Worm (Caenorhabditis elegans): ENCODE measurements around the gene srv-22.

The srv-22 gene

DNA sequence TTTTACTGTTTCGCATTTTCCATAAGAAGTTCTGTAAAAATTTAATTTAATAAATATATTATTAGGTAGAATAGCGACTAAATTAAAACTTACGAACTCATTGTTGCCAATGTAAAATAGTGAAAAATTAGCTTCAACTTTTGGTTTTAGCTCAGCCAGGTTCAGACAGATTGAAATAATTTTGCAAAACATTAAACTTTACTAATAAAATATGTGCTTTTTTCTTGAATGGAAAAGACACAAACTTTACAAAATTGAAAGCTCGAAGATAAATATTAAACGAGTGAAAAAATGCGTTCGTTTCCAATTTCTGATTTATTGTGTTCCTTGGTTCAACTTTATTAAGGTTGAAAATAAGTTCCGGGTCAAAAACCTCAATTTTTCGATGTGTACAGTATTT, at the start of gene srv-22:
Gene srv-22 (minus strand): TSS at position 101 of the 400 bp plus-strand sequence.
- no peak for TF ChIP-seq him-1 (tag; optimal IDR thresholded peaks at IDR 0.05)
- TF ChIP-seq dao-5 (tag; optimal IDR thresholded peaks at IDR 0.05), result no peak
- TF ChIP-seq W03F9.2 (tag; optimal IDR thresholded peaks at IDR 0.05), result no peak

DNA sequence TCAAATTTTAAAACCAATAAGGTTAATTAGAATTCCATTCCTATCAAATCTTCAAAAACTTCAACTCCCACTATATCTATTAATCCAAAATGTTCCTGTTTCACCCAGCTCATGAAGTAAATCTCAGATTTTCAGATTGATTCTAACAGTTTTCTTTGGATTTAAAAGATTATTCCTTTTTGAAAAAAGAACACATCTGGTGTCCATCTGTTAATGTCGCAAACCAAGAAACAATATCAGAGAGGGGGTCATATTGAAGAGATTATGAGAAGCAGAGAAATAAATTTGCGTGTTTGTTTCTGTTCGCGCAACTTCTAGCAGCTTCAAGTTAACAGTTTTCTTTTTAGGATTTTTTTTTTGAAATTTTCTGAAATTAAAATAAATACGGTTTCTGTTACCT, 49.2 kb upstream of the srv-22 start:
- TF ChIP-seq W03F9.2 (tag; optimal IDR thresholded peaks at IDR 0.05) (no peak), him-1 (tag; optimal IDR thresholded peaks at IDR 0.05) (no peak), dao-5 (tag; optimal IDR thresholded peaks at IDR 0.05) (no peak)

DNA sequence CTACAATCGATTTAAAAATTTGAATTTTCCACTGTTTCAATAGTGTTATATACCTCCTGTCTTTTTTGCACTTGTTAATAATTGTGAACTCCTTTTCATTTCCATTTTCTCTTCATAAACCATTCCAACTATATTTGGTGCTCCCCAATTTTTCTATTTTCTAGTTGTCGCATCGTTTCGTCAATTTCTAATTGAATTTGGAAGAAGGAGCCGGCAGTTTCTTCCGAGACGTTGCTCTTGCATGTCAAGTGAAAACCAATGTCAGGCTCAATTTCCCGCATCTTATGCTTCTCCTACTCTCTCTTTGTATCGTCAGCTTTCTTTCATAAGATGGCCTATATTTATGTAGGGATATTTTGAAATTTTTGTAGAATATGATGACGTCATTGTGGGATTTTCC, 48.1 kb upstream of the srv-22 start:
- TF ChIP-seq him-1 (tag; optimal IDR thresholded peaks at IDR 0.05), result no peak
- no peak for TF ChIP-seq W03F9.2 (tag; optimal IDR thresholded peaks at IDR 0.05)
- TF ChIP-seq dao-5 (tag; optimal IDR thresholded peaks at IDR 0.05), result no peak

DNA sequence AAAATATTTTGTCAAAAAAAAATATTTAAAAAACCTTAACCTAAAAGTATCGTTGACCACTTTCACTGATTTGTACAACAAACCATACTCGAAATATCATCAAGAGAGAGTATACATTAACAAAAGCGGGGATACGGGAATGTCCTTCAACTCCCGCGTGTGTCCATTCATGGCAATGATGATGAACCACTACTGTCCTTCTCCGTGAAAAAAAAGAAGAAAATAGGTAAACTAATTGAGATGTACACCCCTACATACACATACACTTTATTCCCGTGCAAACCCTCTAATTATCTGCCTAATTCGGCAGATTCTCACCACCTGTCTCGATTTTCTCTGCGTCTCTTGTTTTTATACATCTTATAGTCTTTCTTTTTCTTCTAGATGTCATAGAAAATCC, 46.9 kb upstream of the srv-22 start:
- TF ChIP-seq W03F9.2 (tag; optimal IDR thresholded peaks at IDR 0.05) (no peak), him-1 (tag; optimal IDR thresholded peaks at IDR 0.05) (no peak), dao-5 (tag; optimal IDR thresholded peaks at IDR 0.05) (no peak)

DNA sequence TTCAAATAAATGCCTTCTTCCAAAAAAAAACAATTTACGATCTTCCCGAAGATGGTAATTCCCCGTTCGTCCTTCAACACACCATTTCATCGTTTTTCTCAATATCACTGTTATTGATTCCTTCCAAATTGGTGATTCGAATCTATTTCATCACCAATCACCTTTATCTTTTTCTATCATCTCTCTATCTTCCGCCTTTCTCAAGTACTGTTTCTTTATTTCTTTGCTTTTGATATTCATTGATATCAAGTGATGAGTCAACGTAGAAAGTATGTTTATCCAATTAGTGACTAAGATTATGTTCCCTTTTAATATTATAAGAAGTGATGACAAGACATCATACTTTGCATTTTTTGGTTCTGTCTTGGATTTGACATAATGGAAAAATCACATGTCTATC, 44.5 kb upstream of the srv-22 start:
- no peak for TF ChIP-seq him-1 (tag; optimal IDR thresholded peaks at IDR 0.05)
- no peak for TF ChIP-seq dao-5 (tag; optimal IDR thresholded peaks at IDR 0.05)
- no peak for TF ChIP-seq W03F9.2 (tag; optimal IDR thresholded peaks at IDR 0.05)

DNA sequence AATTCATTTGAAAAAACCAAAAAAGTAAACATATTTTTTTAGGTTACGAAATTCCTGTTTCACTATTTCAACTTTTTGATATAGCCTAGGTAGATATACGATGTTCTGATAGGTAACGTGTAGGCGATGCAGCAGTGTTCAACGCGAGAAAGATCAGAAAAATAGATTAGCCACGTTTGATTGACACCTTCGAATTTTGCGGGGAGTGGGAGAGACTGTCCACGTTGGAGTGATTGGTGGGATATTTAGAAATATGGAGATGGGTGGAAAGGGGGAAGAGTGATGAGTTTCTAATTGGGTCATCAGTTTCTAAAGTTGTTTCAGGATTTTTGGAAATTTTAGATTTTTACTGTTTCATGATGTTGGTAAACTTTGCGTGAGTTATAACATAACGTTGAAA, 43.4 kb upstream of the srv-22 start:
- TF ChIP-seq dao-5 (tag; optimal IDR thresholded peaks at IDR 0.05) (no peak), him-1 (tag; optimal IDR thresholded peaks at IDR 0.05) (no peak), W03F9.2 (tag; optimal IDR thresholded peaks at IDR 0.05) (no peak)

DNA sequence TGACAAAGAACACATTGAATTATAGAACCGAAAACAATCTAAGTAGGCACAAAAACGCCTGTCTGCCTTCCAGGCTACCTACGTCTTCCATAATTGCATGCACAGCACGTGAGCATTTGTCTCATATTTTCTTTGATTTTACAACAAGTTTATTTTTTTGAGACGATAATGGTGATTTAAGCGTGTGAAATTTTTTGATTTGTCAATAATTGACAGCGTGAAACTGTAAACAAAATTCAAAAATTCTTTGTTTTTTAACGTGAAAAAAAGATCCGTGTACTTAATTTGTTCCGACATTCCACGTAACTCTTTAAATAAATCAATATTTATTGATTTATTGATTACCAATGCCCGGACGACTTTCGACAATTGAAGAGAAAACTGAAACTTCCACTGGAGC, 37.3 kb upstream of the srv-22 start, which contains the start of gene dhhc-13:
Gene dhhc-13 (plus strand): TSS at position 301 of the 400 bp plus-strand sequence.
- no peak for TF ChIP-seq W03F9.2 (tag; optimal IDR thresholded peaks at IDR 0.05)
- no peak for TF ChIP-seq dao-5 (tag; optimal IDR thresholded peaks at IDR 0.05)
- no peak for TF ChIP-seq him-1 (tag; optimal IDR thresholded peaks at IDR 0.05)

DNA sequence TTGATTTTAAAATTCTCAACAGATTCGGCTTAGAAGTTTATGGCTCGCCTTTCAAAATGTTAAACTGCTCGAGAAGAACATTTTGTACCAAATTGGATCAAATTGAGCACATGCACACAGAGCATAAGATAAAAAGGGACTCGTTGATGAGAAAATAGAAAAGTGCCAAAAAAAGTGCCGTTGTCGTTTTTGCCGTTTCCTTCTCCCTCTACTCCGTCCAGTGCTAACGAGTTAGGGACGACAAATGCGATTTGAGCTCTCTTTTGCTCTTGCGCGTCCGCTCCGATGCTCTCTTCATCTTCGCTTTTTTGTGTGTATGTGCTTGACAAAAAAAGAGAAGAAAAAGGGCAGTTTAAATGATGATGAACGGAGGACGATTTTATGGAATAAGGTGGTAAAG, 35.4 kb upstream of the srv-22 start:
- no peak for TF ChIP-seq dao-5 (tag; optimal IDR thresholded peaks at IDR 0.05)
- TF ChIP-seq W03F9.2 (tag; optimal IDR thresholded peaks at IDR 0.05), result no peak
- TF ChIP-seq him-1 (tag; optimal IDR thresholded peaks at IDR 0.05), result no peak

DNA sequence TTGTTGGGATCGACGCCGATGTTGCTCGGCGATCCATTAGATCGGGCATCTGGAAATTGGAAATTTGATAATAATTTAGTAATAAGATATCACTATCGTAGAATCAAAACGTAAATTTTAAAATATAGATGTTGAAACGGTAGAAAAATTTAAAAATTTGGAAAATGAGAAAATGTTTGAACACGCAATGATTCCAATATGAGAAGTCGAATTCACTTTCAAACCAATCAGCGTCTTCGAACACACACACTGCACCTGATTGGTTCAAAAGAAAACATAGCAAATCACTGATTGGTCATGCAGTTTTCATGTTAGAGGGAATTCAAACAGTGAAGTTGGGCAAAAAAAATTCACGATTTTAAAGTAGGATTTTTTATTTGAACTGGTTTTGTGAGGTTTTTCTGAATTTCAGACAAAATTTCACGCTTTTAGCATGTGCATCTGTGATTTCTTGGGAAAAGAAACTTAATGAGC, 23.6 kb upstream of the srv-22 start, which contains the start of gene H04M03.12:
Gene H04M03.12 (minus strand): TSS at position 51 of the 474 bp plus-strand sequence.
- TF ChIP-seq dao-5 (tag; optimal IDR thresholded peaks at IDR 0.05) (no peak), him-1 (tag; optimal IDR thresholded peaks at IDR 0.05) (no peak), W03F9.2 (tag; optimal IDR thresholded peaks at IDR 0.05) (no peak)

DNA sequence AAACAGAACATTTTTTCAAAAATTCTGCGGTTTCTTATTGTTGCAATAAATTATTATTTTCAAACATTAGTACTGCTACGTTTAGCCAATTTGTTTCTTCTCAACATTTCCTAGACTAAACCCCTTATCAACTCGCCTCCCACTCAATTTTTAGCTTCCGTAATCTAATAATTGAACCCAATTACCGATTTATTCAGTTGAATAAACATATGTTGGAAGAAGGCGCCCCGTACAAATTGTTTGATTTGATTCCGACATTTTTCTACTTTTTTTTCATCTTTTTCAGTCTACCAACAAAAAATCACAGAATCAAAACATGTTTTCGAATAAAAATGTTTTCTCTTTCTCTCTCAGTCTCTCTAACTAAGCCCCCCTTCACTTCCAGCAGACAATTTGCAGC, 23.0 kb upstream of the srv-22 start:
- no peak for TF ChIP-seq W03F9.2 (tag; optimal IDR thresholded peaks at IDR 0.05)
- no peak for TF ChIP-seq him-1 (tag; optimal IDR thresholded peaks at IDR 0.05)
- TF ChIP-seq dao-5 (tag; optimal IDR thresholded peaks at IDR 0.05), result no peak

DNA sequence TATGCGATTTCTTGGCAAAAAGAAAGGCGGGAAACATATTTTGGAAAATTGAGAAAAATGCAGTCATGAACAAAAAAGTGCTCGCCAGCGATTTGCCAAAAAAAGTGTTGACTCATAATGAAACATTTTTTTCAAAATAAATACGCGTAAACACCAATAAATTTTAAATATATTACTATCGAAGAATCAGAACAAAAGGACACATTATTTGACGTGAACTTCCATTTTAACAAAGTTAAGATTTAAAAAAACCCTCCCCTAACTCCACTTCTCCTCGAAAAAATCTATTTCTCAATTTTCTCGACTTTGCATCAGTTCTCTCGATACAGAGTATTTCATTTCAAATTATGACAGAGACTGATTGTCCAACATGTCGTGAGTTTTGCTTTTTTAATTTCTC, 16.6 kb upstream of the srv-22 start, which contains the start of gene pck-3:
Gene pck-3 (plus strand): TSS at position 301 of the 400 bp plus-strand sequence.
- TF ChIP-seq dao-5 (tag; optimal IDR thresholded peaks at IDR 0.05) (no peak), W03F9.2 (tag; optimal IDR thresholded peaks at IDR 0.05) (no peak), him-1 (tag; optimal IDR thresholded peaks at IDR 0.05) (no peak)

DNA sequence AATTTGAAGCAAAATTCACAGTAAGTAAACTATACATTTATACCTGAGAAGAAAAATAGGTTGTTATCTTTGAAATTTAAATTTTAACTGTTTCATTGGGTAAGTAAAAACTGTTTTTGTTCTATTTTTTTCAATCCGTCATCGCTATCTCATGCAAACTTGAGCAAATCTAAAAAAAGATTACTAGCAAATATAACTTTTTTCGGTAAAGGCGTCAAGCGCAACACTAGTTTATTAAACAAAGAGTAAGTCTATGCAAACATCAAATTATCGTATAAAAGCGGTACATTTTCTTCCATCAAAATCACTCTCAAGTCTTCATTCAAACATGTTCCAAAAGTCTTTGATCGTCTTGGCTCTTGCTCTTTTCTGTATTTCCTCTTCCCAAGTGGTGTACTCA, 15.4 kb upstream of the srv-22 start, which contains the start of gene nspb-6:
Gene nspb-6 (plus strand): TSS at position 301 of the 400 bp plus-strand sequence.
- TF ChIP-seq him-1 (tag; optimal IDR thresholded peaks at IDR 0.05) (no peak), dao-5 (tag; optimal IDR thresholded peaks at IDR 0.05) (no peak), W03F9.2 (tag; optimal IDR thresholded peaks at IDR 0.05) (no peak)

DNA sequence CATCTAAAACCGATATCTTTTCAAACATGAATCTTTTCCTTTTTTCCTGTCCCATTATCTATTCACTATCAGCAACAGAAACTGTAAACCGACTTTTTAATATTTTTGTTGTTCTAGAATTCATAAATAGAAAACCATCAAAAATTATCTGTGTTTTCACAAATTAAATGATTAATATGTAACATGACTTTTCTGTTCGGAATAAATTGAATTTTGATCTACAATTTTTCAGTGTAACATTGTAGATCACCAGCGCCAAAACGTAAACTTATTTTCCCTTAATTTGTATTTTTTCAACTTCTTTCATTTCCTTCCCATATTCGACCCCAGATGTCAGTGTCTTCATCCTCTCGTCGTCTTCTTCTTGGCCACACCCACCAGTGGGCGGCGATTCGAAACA, 11.5 kb upstream of the srv-22 start, which contains the start of gene H04M03.3:
Gene H04M03.3 (plus strand): TSS at position 301 of the 400 bp plus-strand sequence.
- TF ChIP-seq him-1 (tag; optimal IDR thresholded peaks at IDR 0.05) (no peak), dao-5 (tag; optimal IDR thresholded peaks at IDR 0.05) (no peak), W03F9.2 (tag; optimal IDR thresholded peaks at IDR 0.05) (no peak)

DNA sequence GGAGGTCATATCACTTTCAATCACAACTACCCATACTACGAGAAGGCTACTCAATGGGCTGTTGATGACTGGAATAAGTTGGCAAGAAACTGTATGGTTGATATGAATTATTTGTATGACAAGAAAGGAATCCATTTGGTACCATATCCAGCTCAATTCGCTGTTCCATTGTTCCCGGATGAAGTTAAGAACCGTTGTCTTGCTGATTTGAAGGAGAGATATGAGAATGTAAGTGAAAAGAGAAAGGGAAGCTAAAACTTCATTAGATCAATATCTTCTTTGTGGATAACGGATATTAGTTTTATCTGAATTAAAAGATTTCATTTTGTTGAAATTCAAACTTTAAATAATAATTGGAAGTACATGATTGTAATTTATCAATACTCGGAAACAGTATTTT, 6.9 kb upstream of the srv-22 start:
- no peak for TF ChIP-seq W03F9.2 (tag; optimal IDR thresholded peaks at IDR 0.05)
- no peak for TF ChIP-seq him-1 (tag; optimal IDR thresholded peaks at IDR 0.05)
- TF ChIP-seq dao-5 (tag; optimal IDR thresholded peaks at IDR 0.05), result no peak

Measured in whole organism, L4/young adult.